Fruit fly (Drosophila melanogaster): Measurements from ENCODE around the gene Nubp2.

dm6 chr3L:20529918-20530317 lies 3.5 kb downstream of the Nubp2 start:
- TF ChIP-seq CG11617 (GFP tag; optimal IDR thresholded peaks at IDR 0.05): no peak
- no peak for TF ChIP-seq tj (GFP tag; optimal IDR thresholded peaks at IDR 0.05)
- no peak for TF ChIP-seq Crg-1 (GFP tag; optimal IDR thresholded peaks at IDR 0.05)
- TF ChIP-seq CG7045 (GFP tag; optimal IDR thresholded peaks at IDR 0.05): no peak
- no peak for TF ChIP-seq CG7101 (tag; optimal IDR thresholded peaks at IDR 0.05)
- TF ChIP-seq kay (GFP tag; ENCODE audit: borderline replicate concordance): peak; percentile 76
- TF ChIP-seq ovo (GFP tag; optimal IDR thresholded peaks at IDR 0.05): no peak
- TF ChIP-seq CG14711 (tag; optimal IDR thresholded peaks at IDR 0.05): no peak
- TF ChIP-seq CG5204 (GFP tag; optimal IDR thresholded peaks at IDR 0.05): no peak
- TF ChIP-seq cic (GFP tag; optimal IDR thresholded peaks at IDR 0.05): no peak
- TF ChIP-seq Clk (GFP tag; optimal IDR thresholded peaks at IDR 0.05): no peak
